Fruit fly (Drosophila melanogaster): Measurements from ENCODE around the gene Zip71B.

The Zip71B gene

DNA sequence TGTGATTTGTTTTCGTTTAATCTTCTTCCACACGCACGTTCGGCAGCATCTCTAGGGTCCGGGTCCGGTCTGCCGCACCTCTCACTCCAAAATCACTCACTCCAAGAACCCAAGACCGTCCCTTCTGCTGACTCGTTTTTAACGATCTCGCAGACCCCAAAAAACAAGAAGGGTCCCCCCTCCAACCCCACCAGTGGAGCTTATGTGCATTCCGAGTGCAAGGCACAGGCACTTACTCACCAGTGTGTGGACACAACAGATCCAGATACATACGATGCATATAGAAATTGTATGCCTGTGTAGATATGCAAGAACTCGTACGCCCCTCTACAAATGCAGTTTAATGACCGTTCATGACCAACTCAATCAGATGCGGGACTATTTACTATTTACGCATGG, 13.6 kb upstream of the Zip71B start (continued):
- TF ChIP-seq CG2678 (tag; optimal IDR thresholded peaks at IDR 0.05) (no peak), CG7987 (GFP tag; optimal IDR thresholded peaks at IDR 0.05) (no peak), BtbVII (GFP tag; optimal IDR thresholded peaks at IDR 0.05) (no peak), CG2199 (GFP tag; IDR thresholded peaks at IDR 0.05) (peak; percentile 49; the same call in 1 of the 3 replicates), fru (optimal IDR thresholded peaks at IDR 0.05) (no peak), Sry-δ (GFP tag; optimal IDR thresholded peaks at IDR 0.05) (no peak), nom (GFP tag; optimal IDR thresholded peaks at IDR 0.05) (peak; percentile 40), mirr (GFP tag; optimal IDR thresholded peaks at IDR 0.05) (no peak), pita (GFP tag; optimal IDR thresholded peaks at IDR 0.05) (no peak), CG6791 (GFP tag; IDR thresholded peaks at IDR 0.05; ENCODE audit: partially characterized antibody) (0 out of 3 replicates have a peak, but pooled peaks have one; percentile 29), Rx (GFP tag; IDR thresholded peaks at IDR 0.05) (no peak), CG8924 (tag; optimal IDR thresholded peaks at IDR 0.05) (no peak), jigr1 (GFP tag; IDR thresholded peaks at IDR 0.05) (no peak), Doc2 (GFP tag; IDR thresholded peaks at IDR 0.05) (no peak), CG1832 (GFP tag; optimal IDR thresholded peaks at IDR 0.05) (no peak), ATbp (GFP tag; optimal IDR thresholded peaks at IDR 0.05) (no peak), sisA (GFP tag; IDR thresholded peaks at IDR 0.05) (no peak), da (GFP tag; optimal IDR thresholded peaks at IDR 0.05) (no peak), cg (GFP tag; optimal IDR thresholded peaks at IDR 0.05) (peak; percentile 50), CG15601 (tag; optimal IDR thresholded peaks at IDR 0.05) (no peak), rib (GFP tag; IDR thresholded peaks at IDR 0.05) (peak; percentile 61; the same call in 1 of the 2 replicates), CG32767 (GFP tag; IDR thresholded peaks at IDR 0.05) (0 out of 2 replicates have a peak, but pooled peaks have one; percentile 9), Side (GFP tag; optimal IDR thresholded peaks at IDR 0.05) (no peak), aop (GFP tag; IDR thresholded peaks at IDR 0.05) (0 out of 2 replicates have a peak, but pooled peaks have one; percentile 31), Blimp-1 (GFP tag; optimal IDR thresholded peaks at IDR 0.05) (no peak), HLH3B (GFP tag; IDR thresholded peaks at IDR 0.05) (0 out of 2 replicates have a peak, but pooled peaks have one; percentile 18), CG11456 (GFP tag; IDR thresholded peaks at IDR 0.05) (0 out of 3 replicates have a peak, but pooled peaks have one; percentile 63), Xbp1 (GFP tag; optimal IDR thresholded peaks at IDR 0.05) (no peak), CG10979 (tag; optimal IDR thresholded peaks at IDR 0.05) (no peak), ap (GFP tag; IDR thresholded peaks at IDR 0.05) (no peak), Drgx (GFP tag; IDR thresholded peaks at IDR 0.05) (0 out of 2 replicates have a peak, but pooled peaks have one; percentile 22), CG31365 (tag; optimal IDR thresholded peaks at IDR 0.05) (no peak), Ets65A (GFP tag) (peak; percentile 80), CG7928 (GFP tag; optimal IDR thresholded peaks at IDR 0.05) (no peak), scrt (GFP tag; optimal IDR thresholded peaks at IDR 0.05) (no peak), pros (GFP tag; optimal IDR thresholded peaks at IDR 0.05) (peak; percentile 51), gfzf (GFP tag; optimal IDR thresholded peaks at IDR 0.05) (no peak), gcm2 (GFP tag; optimal IDR thresholded peaks at IDR 0.05) (no peak)

DNA sequence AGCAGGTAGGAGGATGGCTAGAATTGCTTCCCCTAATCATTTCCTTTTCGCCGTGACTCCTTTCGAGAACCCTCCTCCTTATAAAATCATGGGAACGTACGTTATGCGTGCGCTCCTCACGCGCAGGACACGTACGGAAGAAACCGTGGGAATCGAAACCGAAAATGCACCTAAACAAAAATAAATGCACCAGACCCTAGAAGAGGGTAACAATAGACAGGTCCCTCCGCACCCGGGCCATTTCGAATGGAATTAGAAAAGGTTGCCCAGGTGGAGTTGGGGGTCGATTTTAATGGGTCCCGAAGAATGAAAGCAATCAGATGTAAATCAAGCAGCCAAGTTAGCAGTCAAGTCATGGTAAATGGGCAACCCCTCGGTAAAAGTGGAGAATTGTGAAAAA, 12.8 kb upstream of the Zip71B start, which contains the start of gene CG3349:
CG3349 (plus strand) TSS at position 289 of the 400 bp plus-strand sequence.
- TF ChIP-seq chm (GFP tag; IDR thresholded peaks at IDR 0.05) = 0 out of 2 replicates have a peak, but pooled peaks have one; percentile 25
- TF ChIP-seq tll (GFP tag; optimal IDR thresholded peaks at IDR 0.05) = peak in 1 of 2 experiments; percentile 23
- no peak for TF ChIP-seq CG8944 (GFP tag; optimal IDR thresholded peaks at IDR 0.05)
- TF ChIP-seq CG11398 (GFP tag; optimal IDR thresholded peaks at IDR 0.05) = no peak
- TF ChIP-seq CG15479 (GFP tag; optimal IDR thresholded peaks at IDR 0.05) = peak; percentile 27
- TF ChIP-seq CG2712 (tag; optimal IDR thresholded peaks at IDR 0.05) = no peak
- TF ChIP-seq Hr39 (optimal IDR thresholded peaks at IDR 0.05) = no peak
- peak; percentile 47; the same call in 1 of the 2 replicates for TF ChIP-seq tna (GFP tag; IDR thresholded peaks at IDR 0.05; ENCODE audit: partially characterized antibody)
- TF ChIP-seq CG6791 (GFP tag; IDR thresholded peaks at IDR 0.05; ENCODE audit: partially characterized antibody) = 0 out of 3 replicates have a peak, but pooled peaks have one; percentile 14
- no peak for TF ChIP-seq pnt (GFP tag; optimal IDR thresholded peaks at IDR 0.05)
- TF ChIP-seq al (GFP tag; IDR thresholded peaks at IDR 0.05) = no peak
- TF ChIP-seq pan (optimal IDR thresholded peaks at IDR 0.05) = no peak
- TF ChIP-seq pan (GFP tag; optimal IDR thresholded peaks at IDR 0.05 in 1 of 2, IDR thresholded peaks at IDR 0.05 in 1 of 2) = no peak
- no peak for TF ChIP-seq bbx (GFP tag; IDR thresholded peaks at IDR 0.05; ENCODE audit: partially characterized antibody)
- TF ChIP-seq gcm2 (GFP tag; optimal IDR thresholded peaks at IDR 0.05) = no peak
- TF ChIP-seq CG32532 (GFP tag; IDR thresholded peaks at IDR 0.05) = no peak
- TF ChIP-seq CG14860 (GFP tag; IDR thresholded peaks at IDR 0.05; ENCODE audit: partially characterized antibody) = no peak
